Worm (Caenorhabditis elegans): ENCODE results near the gene stip-1.

DNA sequence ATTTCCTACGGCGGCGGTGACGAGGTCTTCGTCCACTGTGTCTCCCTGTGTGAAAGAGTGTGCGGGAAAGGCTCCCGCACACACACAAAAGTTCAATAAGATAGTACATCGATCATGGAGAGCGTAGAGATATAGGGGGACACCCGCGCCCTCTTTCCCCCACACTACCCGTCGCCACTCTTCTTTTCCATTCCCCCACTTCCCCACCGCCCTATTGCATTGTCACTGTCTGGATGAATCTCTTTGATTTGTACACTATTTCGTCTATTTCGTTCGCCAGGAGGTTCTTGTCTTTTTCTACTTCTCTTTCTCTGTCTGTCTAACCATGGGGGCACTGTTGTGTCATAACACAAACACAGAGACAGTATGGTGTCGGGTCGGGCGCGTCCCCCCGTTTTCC is 32.4 kb upstream of the stip-1 start:
- TF ChIP-seq mep-1 (tag; optimal IDR thresholded peaks at IDR 0.05) = peak; percentile 42
- peak; percentile 70 for TF ChIP-seq snu-23 (GFP tag; optimal IDR thresholded peaks at IDR 0.05)
- peak; percentile 27 for TF ChIP-seq nhr-77 (tag; optimal IDR thresholded peaks at IDR 0.05)
- TF ChIP-seq fos-1 (tag; optimal IDR thresholded peaks at IDR 0.05) = peak; percentile 21
- no peak for TF ChIP-seq nhr-28 (tag; optimal IDR thresholded peaks at IDR 0.05)
- TF ChIP-seq zip-4 (GFP tag; optimal IDR thresholded peaks at IDR 0.05) = no peak
- no peak for TF ChIP-seq nhr-237 (tag; optimal IDR thresholded peaks at IDR 0.05)
- peak; percentile 11 for TF ChIP-seq snpc-4 (tag; optimal IDR thresholded peaks at IDR 0.05)
- no peak for TF ChIP-seq aha-1 (tag; optimal IDR thresholded peaks at IDR 0.05)
- no peak for TF ChIP-seq sptf-1 (tag; optimal IDR thresholded peaks at IDR 0.05)
- TF ChIP-seq aly-2 (tag; optimal IDR thresholded peaks at IDR 0.05) = no peak
- peak; percentile 72 for TF ChIP-seq blmp-1 (tag; optimal IDR thresholded peaks at IDR 0.05)
- TF ChIP-seq unc-62 (GFP tag; optimal IDR thresholded peaks at IDR 0.05) = no peak
- no peak for TF ChIP-seq lin-15B (tag; optimal IDR thresholded peaks at IDR 0.05)
